Fruit fly (Drosophila melanogaster): ENCODE measurements around the gene Afti.
A peak's percentile ranks its signal among the peaks of the same experiment; 100 is the strongest.

Gene Afti

DNA sequence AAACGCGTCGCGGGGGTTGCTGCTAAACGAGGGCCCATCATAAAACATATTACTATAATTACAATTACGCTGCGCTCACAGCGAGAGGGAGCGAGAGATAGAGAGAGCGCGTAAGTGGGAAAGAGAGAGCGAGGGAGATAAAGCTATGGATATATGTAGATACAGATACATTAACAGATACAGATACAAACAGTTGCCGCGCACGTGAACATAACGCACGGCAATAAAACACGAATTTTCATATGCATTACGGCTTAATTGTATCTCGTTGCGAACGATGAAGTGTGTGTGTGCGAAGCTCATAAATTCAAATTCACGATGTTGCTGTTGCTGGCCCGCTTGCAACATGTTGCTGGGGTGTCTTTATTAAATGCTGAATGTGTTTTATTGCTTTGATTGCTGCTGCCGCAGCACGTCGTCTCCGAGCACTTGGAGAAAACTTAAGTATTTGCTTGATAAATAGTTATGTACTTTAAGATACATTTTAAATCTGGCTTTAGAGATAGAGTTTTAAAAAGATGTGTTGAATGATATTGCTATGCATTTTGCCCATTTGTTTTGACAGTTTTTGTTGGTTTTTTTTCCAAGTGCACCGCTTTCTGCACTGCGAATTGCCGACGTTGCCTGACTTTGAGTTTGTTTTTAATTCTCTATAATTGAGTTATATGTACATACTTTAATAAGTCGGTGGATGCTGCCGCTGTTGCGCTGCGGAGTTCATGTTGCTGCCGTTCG lies 43.9 kb upstream of the Afti start (continued):
- peak; percentile 81 for TF ChIP-seq ems (GFP tag; optimal IDR thresholded peaks at IDR 0.05)
- peak; percentile 47 for TF ChIP-seq crc (GFP tag; optimal IDR thresholded peaks at IDR 0.05)
- TF ChIP-seq CG30431 (GFP tag; optimal IDR thresholded peaks at IDR 0.05) = peak; percentile 53
- TF ChIP-seq chm (GFP tag; IDR thresholded peaks at IDR 0.05) = peak; percentile 67; the same call in 1 of the 2 replicates
- no peak for TF ChIP-seq CG16779 (GFP tag; IDR thresholded peaks at IDR 0.05)
- TF ChIP-seq oc (tag; optimal IDR thresholded peaks at IDR 0.05) = peak; percentile 32
- TF ChIP-seq CG17186 (GFP tag; optimal IDR thresholded peaks at IDR 0.05) = peak; percentile 1
- TF ChIP-seq caup (GFP tag; optimal IDR thresholded peaks at IDR 0.05; ENCODE audit: severe bottlenecking) = peak; percentile 58
- TF ChIP-seq sd (tag; optimal IDR thresholded peaks at IDR 0.05) = no peak
- 0 out of 3 replicates have a peak, but pooled peaks have one; percentile 65 for TF ChIP-seq CG3726 (GFP tag; IDR thresholded peaks at IDR 0.05)
- peak; percentile 68 for TF ChIP-seq Mes4 (GFP tag; optimal IDR thresholded peaks at IDR 0.05)
- peak; percentile 66 for TF ChIP-seq Dek (tag; optimal IDR thresholded peaks at IDR 0.05)
- TF ChIP-seq dysf (GFP tag; IDR thresholded peaks at IDR 0.05) = peak; percentile 91; the same call in 2 of the 3 replicates
- TF ChIP-seq B-H2 (GFP tag; optimal IDR thresholded peaks at IDR 0.05) = no peak
- peak; percentile 2 for TF ChIP-seq scrt (GFP tag; optimal IDR thresholded peaks at IDR 0.05)
- TF ChIP-seq BEAF-32 (GFP tag; optimal IDR thresholded peaks at IDR 0.05) = no peak
- TF ChIP-seq mirr (GFP tag; optimal IDR thresholded peaks at IDR 0.05) = peak; percentile 66
- no peak for TF ChIP-seq CG8478 (optimal IDR thresholded peaks at IDR 0.05)
- no peak for TF ChIP-seq vnd (GFP tag; IDR thresholded peaks at IDR 0.05; ENCODE audit: partially characterized antibody)
- TF ChIP-seq Ets65A (GFP tag) = peak; percentile 94
- peak; percentile 62 for TF ChIP-seq CG9817 (tag; optimal IDR thresholded peaks at IDR 0.05)
- TF ChIP-seq Rx (GFP tag; IDR thresholded peaks at IDR 0.05) = peak; percentile 82
- TF ChIP-seq CG15514 (GFP tag; optimal IDR thresholded peaks at IDR 0.05) = peak; percentile 48
- peak; percentile 65 for TF ChIP-seq cad (GFP tag; optimal IDR thresholded peaks at IDR 0.05)
- TF ChIP-seq CG30403 (GFP tag; optimal IDR thresholded peaks at IDR 0.05) = peak; percentile 85
- TF ChIP-seq tin (GFP tag; optimal IDR thresholded peaks at IDR 0.05) = peak; percentile 67
- TF ChIP-seq bowl (GFP tag; IDR thresholded peaks at IDR 0.05) = peak; percentile 72
- peak; percentile 71 for TF ChIP-seq CG18619 (GFP tag; optimal IDR thresholded peaks at IDR 0.05)
- peak; percentile 73 for TF ChIP-seq HLH3B (GFP tag; IDR thresholded peaks at IDR 0.05)
- peak; percentile 52 for TF ChIP-seq zfh2 (GFP tag; optimal IDR thresholded peaks at IDR 0.05)
- TF ChIP-seq ham (GFP tag; IDR thresholded peaks at IDR 0.05) = no peak
- peak; percentile 56 for TF ChIP-seq Chrac-16 (GFP tag; optimal IDR thresholded peaks at IDR 0.05)
- TF ChIP-seq Ptx1 (GFP tag; IDR thresholded peaks at IDR 0.05) = peak; percentile 89
- TF ChIP-seq dm (GFP tag; optimal IDR thresholded peaks at IDR 0.05) = peak; percentile 41
- peak; percentile 70 for TF ChIP-seq mam (GFP tag; optimal IDR thresholded peaks at IDR 0.05)
- TF ChIP-seq CG4282 (GFP tag; optimal IDR thresholded peaks at IDR 0.05) = no peak
- TF ChIP-seq HLH4C (GFP tag; IDR thresholded peaks at IDR 0.05; ENCODE audit: partially characterized antibody) = no peak
- peak; percentile 55 for TF ChIP-seq CG16815 (GFP tag; optimal IDR thresholded peaks at IDR 0.05)
- peak; percentile 34 for TF ChIP-seq nau (GFP tag; optimal IDR thresholded peaks at IDR 0.05)
- TF ChIP-seq CG15073 (GFP tag; optimal IDR thresholded peaks at IDR 0.05) = no peak
- peak; percentile 33 for TF ChIP-seq CrebB (tag; optimal IDR thresholded peaks at IDR 0.05)
- peak; percentile 75 for TF ChIP-seq CG32767 (GFP tag; IDR thresholded peaks at IDR 0.05)
- peak; percentile 51 for TF ChIP-seq CG12104 (GFP tag; optimal IDR thresholded peaks at IDR 0.05)
- TF ChIP-seq gem (tag; optimal IDR thresholded peaks at IDR 0.05) = peak; percentile 87
- no peak for TF ChIP-seq tna (GFP tag; IDR thresholded peaks at IDR 0.05; ENCODE audit: partially characterized antibody)
- peak; percentile 51; the same call in 1 of the 2 replicates for TF ChIP-seq wdn (GFP tag; IDR thresholded peaks at IDR 0.05)
- TF ChIP-seq da (GFP tag; optimal IDR thresholded peaks at IDR 0.05) = peak; percentile 33
- peak; percentile 54 for TF ChIP-seq CG3281 (GFP tag; optimal IDR thresholded peaks at IDR 0.05)
- TF ChIP-seq Oli (tag; optimal IDR thresholded peaks at IDR 0.05) = peak; percentile 84

Measured in whole organism, embryonic.